Fruit fly (Drosophila melanogaster): Measurements from ENCODE around the gene CycB3.

dm6 chr3R:24917814-24918636 is 47.4 kb upstream of the CycB3 start, which contains the start of the genes PIG-S, sud1 and CG11168:
- peak; percentile 41 for TF ChIP-seq Ets98B (GFP tag; IDR thresholded peaks at IDR 0.05)
- TF ChIP-seq rn (GFP tag; IDR thresholded peaks at IDR 0.05): no peak
- no peak for TF ChIP-seq D1 (tag; optimal IDR thresholded peaks at IDR 0.05)
- TF ChIP-seq CG10348 (GFP tag; IDR thresholded peaks at IDR 0.05): no peak
- TF ChIP-seq CG14655 (GFP tag; optimal IDR thresholded peaks at IDR 0.05): no peak
- no peak for TF ChIP-seq CG12605 (GFP tag; IDR thresholded peaks at IDR 0.05)
- peak; percentile 58 for TF ChIP-seq Snoo (tag; optimal IDR thresholded peaks at IDR 0.05)
- TF ChIP-seq gl (tag; optimal IDR thresholded peaks at IDR 0.05): no peak
- TF ChIP-seq CG32121 (GFP tag; IDR thresholded peaks at IDR 0.05): peak; percentile 62; the same call in 1 of the 2 replicates
- TF ChIP-seq CG13204 (GFP tag; optimal IDR thresholded peaks at IDR 0.05): no peak
- no peak for TF ChIP-seq EcR (GFP tag; optimal IDR thresholded peaks at IDR 0.05)
- peak; percentile 51 for TF ChIP-seq CG15710 (tag; optimal IDR thresholded peaks at IDR 0.05)
- TF ChIP-seq CG8301 (tag; optimal IDR thresholded peaks at IDR 0.05): no peak
